Worm (Caenorhabditis elegans) whole organism, midembryonic: ENCODE measurements around the gene H20E11.3.

Experiments
- T22C8.4 ChIP-seq: fragments of 200-800 bp; sonication (Bioruptor generic); IDR thresholded peaks from 2 replicates; pipeline ENCODE4 v1.3.6; 2022; ENCODE audit warnings: missing genetic modification characterization, missing compliant biosample characterization
- cog-1 ChIP-seq: sonication (generic microtip); optimal IDR thresholded peaks from 2 replicates; lab custom pipeline; 2016; ENCODE audit warnings: missing genetic modification characterization, missing compliant biosample characterization
- flt-1 ChIP-seq: fragments of 200-800 bp; sonication (Bioruptor generic); IDR thresholded peaks from 2 replicates; pipeline ENCODE4 v1.3.6; 2022; ENCODE audit warnings: missing genetic modification characterization, missing compliant biosample characterization
- klf-2 ChIP-seq: fragments of 200-800 bp; sonication (Bioruptor generic); conservative IDR thresholded peaks from 2 replicates; pipeline ENCODE4 v1.3.6; 2022; ENCODE audit warnings: missing genetic modification reagents, missing genetic modification characterization, missing compliant biosample characterization
- ref-1 ChIP-seq: fragments of 200-800 bp; sonication (Bioruptor generic); conservative IDR thresholded peaks from 2 replicates; pipeline ENCODE4 v1.3.6; 2022; ENCODE audit warnings: missing genetic modification reagents, missing genetic modification characterization, missing compliant biosample characterization
- tab-1 ChIP-seq: fragments of 200-800 bp; sonication (Bioruptor generic); IDR thresholded peaks from 2 replicates; pipeline ENCODE4 v1.3.6; 2022; ENCODE audit warnings: missing genetic modification characterization, missing compliant biosample characterization
- ztf-23 ChIP-seq: fragments of 200-800 bp; sonication (Bioruptor generic); IDR thresholded peaks from 2 replicates; pipeline ENCODE4 v1.3.6; 2022; ENCODE audit warnings: missing genetic modification reagents, missing genetic modification characterization, missing compliant biosample characterization
- ztf-29 ChIP-seq: fragments of 200-800 bp; sonication (Bioruptor generic); IDR thresholded peaks from 2 replicates; pipeline ENCODE4 v1.3.6; 2022; ENCODE audit warnings: missing genetic modification reagents, missing genetic modification characterization, missing compliant biosample characterization

DNA sequence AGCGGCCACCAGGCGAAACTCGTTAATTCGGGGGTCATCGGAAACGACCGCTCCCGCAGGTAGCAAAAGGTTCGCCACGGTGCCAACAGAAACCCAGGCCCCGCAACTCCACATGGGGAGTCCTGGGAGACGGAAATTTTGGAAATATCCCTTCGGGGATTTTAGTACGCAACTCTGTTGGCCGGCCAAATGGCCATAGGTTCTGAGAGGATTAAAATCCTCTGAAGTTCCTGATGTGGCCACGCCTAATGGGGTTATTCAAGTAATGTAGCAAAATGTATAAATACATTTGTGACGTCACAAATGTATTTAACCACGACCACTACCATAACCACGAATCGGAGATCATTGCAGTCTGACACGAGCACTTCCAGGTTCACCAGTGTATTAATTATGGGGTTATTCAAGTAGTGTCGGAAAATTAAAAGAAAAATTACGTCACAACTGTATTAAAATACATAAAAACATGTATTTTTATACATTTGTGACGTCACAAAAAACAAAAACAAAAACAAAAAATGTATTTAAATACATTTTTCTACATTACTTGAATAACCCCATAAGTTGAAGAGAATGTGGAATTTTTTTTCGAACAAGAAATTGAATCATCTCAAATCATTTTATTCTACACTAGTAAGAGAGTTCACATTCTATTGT lies 31.2 kb upstream of the H20E11.3 start:
- TF ChIP-seq cog-1 (tag; lab: Kevin White, UChicago) (no peak), klf-2 (GFP tag; lab: Robert Waterston, UW) (no peak), ztf-23 (GFP tag; lab: Robert Waterston, UW) (no peak), flt-1 (no peak), tab-1 (GFP tag; lab: Robert Waterston, UW) (no peak), ref-1 (GFP tag; lab: Robert Waterston, UW) (no peak), ztf-29 (no peak), T22C8.4 (no peak)
